Worm (Caenorhabditis elegans) whole organism, mixed stage, embryonic: Measurements from ENCODE around the gene lron-13.

ENCODE experiments used
- blmp-1 ChIP-seq: fragments of 150-350 bp; optimal IDR thresholded peaks from 2 replicates; lab custom pipeline; 2014; ENCODE audit warnings: missing biosample characterization, missing genetic modification characterization
- elt-3 ChIP-seq: fragments of 150-350 bp; optimal IDR thresholded peaks from 2 replicates; lab custom pipeline; 2014; ENCODE audit warnings: missing biosample characterization, missing genetic modification characterization
- lin-13 ChIP-seq: fragments of 150-350 bp; optimal IDR thresholded peaks from 2 replicates; lab custom pipeline; 2014; ENCODE audit warnings: missing biosample characterization, missing genetic modification characterization
- mep-1 ChIP-seq: fragments of 150-350 bp; optimal IDR thresholded peaks from 2 replicates; lab custom pipeline; 2017; ENCODE audit warnings: missing biosample characterization, missing genetic modification reagents, missing genetic modification characterization, inconsistent platforms
- sem-2 ChIP-seq: fragments of 200-800 bp; sonication (Bioruptor generic); optimal IDR thresholded peaks from 2 replicates; lab custom pipeline; 2018; ENCODE audit warnings: mild to moderate bottlenecking, missing genetic modification characterization, missing compliant biosample characterization
- ztf-11 ChIP-seq: fragments of 150-350 bp; optimal IDR thresholded peaks from 2 replicates; lab custom pipeline; 2014; ENCODE audit warnings: missing biosample characterization, missing genetic modification characterization

DNA sequence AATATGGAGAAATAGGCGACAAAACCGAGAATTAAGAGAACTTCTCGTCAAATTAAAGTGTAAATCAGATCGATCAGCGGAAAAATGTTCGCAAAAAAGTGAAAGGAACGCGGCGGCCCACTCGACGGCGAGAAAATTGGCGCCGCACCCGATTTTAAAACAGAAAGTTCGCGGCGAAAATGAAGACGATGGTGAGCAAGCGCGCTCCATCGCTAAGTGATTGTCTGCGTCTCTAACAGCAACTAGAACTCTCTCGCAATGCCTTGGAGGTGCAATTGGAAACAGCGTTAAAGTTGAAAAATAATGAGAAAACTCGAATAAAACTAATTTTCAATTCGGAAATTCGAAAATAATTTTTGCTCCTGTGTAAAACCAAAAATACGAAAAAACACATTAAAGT is 2.8 kb downstream of the lron-13 start:
- TF ChIP-seq ztf-11 (tag; lab: Kevin White, UChicago) = no peak
- peak; percentile 67 for TF ChIP-seq lin-13 (tag; lab: Kevin White, UChicago)
- no peak for TF ChIP-seq mep-1 (tag; lab: Kevin White, UChicago)
- peak; percentile 23 for TF ChIP-seq blmp-1 (tag; lab: Kevin White, UChicago)
- no peak for TF ChIP-seq elt-3
- no peak for TF ChIP-seq sem-2
